Fruit fly (Drosophila melanogaster): ENCODE measurements around the gene wnd.

Gene wnd

DNA sequence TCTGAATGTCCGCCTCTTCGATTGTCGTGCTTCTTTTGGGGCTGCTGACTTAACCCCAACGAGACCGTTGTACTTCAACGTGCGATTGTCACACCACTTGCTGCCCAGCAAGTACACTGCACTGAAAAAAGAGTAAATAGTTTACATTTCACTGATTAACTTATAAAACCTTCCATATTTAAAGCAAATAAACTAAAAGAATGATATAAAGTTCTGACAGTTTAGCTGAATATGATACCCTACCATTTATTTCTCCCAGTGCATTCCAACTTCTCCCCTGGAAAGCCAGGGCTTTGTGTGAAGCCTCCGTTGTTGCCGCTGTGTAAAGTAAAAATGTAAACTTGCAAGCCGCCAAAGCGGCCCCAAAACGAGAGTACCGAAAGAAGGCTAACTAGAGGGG, 38.7 kb upstream of the wnd start (continued):
- TF ChIP-seq gro (GFP tag; optimal IDR thresholded peaks at IDR 0.05): no peak
- TF ChIP-seq MTF-1 (GFP tag; optimal IDR thresholded peaks at IDR 0.05; ENCODE audit: borderline replicate concordance): no peak
- TF ChIP-seq Sin3A (optimal IDR thresholded peaks at IDR 0.05): no peak
- peak; percentile 52 for TF ChIP-seq CG11504 (tag; optimal IDR thresholded peaks at IDR 0.05)
- TF ChIP-seq corto (GFP tag; optimal IDR thresholded peaks at IDR 0.05): no peak
- TF ChIP-seq fd64A (GFP tag; optimal IDR thresholded peaks at IDR 0.05): no peak
- TF ChIP-seq odd (GFP tag; optimal IDR thresholded peaks at IDR 0.05): no peak
- TF ChIP-seq CG17385 (GFP tag; optimal IDR thresholded peaks at IDR 0.05): peak; percentile 8
- no peak for TF ChIP-seq Optix (GFP tag; IDR thresholded peaks at IDR 0.05)
- no peak for TF ChIP-seq CG10462 (GFP tag; optimal IDR thresholded peaks at IDR 0.05)
- TF ChIP-seq CG2889 (GFP tag; IDR thresholded peaks at IDR 0.05): no peak
- TF ChIP-seq Asciz (GFP tag; optimal IDR thresholded peaks at IDR 0.05): no peak
- no peak for TF ChIP-seq mld (GFP tag; IDR thresholded peaks at IDR 0.05; ENCODE audit: partially characterized antibody)
- TF ChIP-seq CG8089 (GFP tag; optimal IDR thresholded peaks at IDR 0.05): no peak
- no peak for TF ChIP-seq lbe (GFP tag; optimal IDR thresholded peaks at IDR 0.05)
- no peak for TF ChIP-seq CG9797 (GFP tag; optimal IDR thresholded peaks at IDR 0.05)
- no peak for TF ChIP-seq knrl (GFP tag; IDR thresholded peaks at IDR 0.05; ENCODE audit: partially characterized antibody)
- no peak for TF ChIP-seq nerfin-1 (tag; optimal IDR thresholded peaks at IDR 0.05)
- TF ChIP-seq da (GFP tag; optimal IDR thresholded peaks at IDR 0.05): no peak
- TF ChIP-seq Med (GFP tag): no peak
- no peak for TF ChIP-seq CG1832 (GFP tag; optimal IDR thresholded peaks at IDR 0.05)
- no peak for TF ChIP-seq klu (GFP tag; IDR thresholded peaks at IDR 0.05)
- no peak for TF ChIP-seq Mrtf (GFP tag; IDR thresholded peaks at IDR 0.05)
- TF ChIP-seq lab (GFP tag; optimal IDR thresholded peaks at IDR 0.05): peak; percentile 7
- no peak for TF ChIP-seq GATAe (GFP tag; conservative IDR thresholded peaks at IDR 0.05)
- TF ChIP-seq Hr78 (GFP tag; optimal IDR thresholded peaks at IDR 0.05): peak in 1 of 2 experiments; percentile 36
- peak; percentile 28 for TF ChIP-seq CG10267 (tag; optimal IDR thresholded peaks at IDR 0.05)
- TF ChIP-seq CG6654 (GFP tag; optimal IDR thresholded peaks at IDR 0.05): no peak
- peak; percentile 60 for TF ChIP-seq CG18262 (tag; optimal IDR thresholded peaks at IDR 0.05)
- no peak for TF ChIP-seq hb (GFP tag; IDR thresholded peaks at IDR 0.05; ENCODE audit: partially characterized antibody)
- peak; percentile 21 for TF ChIP-seq CG2202 (tag; optimal IDR thresholded peaks at IDR 0.05)
- no peak for TF ChIP-seq Bgb (GFP tag; IDR thresholded peaks at IDR 0.05; ENCODE audit: partially characterized antibody)
- TF ChIP-seq CG3838 (GFP tag; optimal IDR thresholded peaks at IDR 0.05): no peak
- TF ChIP-seq wdn (GFP tag; IDR thresholded peaks at IDR 0.05): no peak
- TF ChIP-seq cg (GFP tag; optimal IDR thresholded peaks at IDR 0.05): no peak
- no peak for TF ChIP-seq CG13624 (GFP tag; optimal IDR thresholded peaks at IDR 0.05)
- TF ChIP-seq Doc3 (GFP tag; IDR thresholded peaks at IDR 0.05; ENCODE audit: partially characterized antibody): no peak
- TF ChIP-seq phol (tag; optimal IDR thresholded peaks at IDR 0.05): peak; percentile 56
- no peak for TF ChIP-seq CG7987 (GFP tag; optimal IDR thresholded peaks at IDR 0.05)
- TF ChIP-seq Dfd (GFP tag; optimal IDR thresholded peaks at IDR 0.05): no peak
- TF ChIP-seq CG8478 (optimal IDR thresholded peaks at IDR 0.05): no peak
- TF ChIP-seq sr (GFP tag; IDR thresholded peaks at IDR 0.05): no peak
- TF ChIP-seq cwo (GFP tag; optimal IDR thresholded peaks at IDR 0.05): no peak
- TF ChIP-seq CG5180 (GFP tag; optimal IDR thresholded peaks at IDR 0.05): no peak
- TF ChIP-seq Ravus (GFP tag; IDR thresholded peaks at IDR 0.05): no peak
- TF ChIP-seq CG4730 (GFP tag; IDR thresholded peaks at IDR 0.05): no peak
- TF ChIP-seq CG4328 (GFP tag; optimal IDR thresholded peaks at IDR 0.05): no peak
- TF ChIP-seq CG31365 (tag; optimal IDR thresholded peaks at IDR 0.05): no peak
- no peak for TF ChIP-seq pzg (GFP tag; optimal IDR thresholded peaks at IDR 0.05)
- no peak for TF ChIP-seq CG10274 (GFP tag; optimal IDR thresholded peaks at IDR 0.05)
- TF ChIP-seq CG17186 (GFP tag; optimal IDR thresholded peaks at IDR 0.05): no peak

All from whole organism, embryonic.